Worm (Caenorhabditis elegans) whole organism, young adult: ENCODE measurements around the gene sdhb-1.

ENCODE experiments used
- C17E4.6 ChIP-seq: fragments of 200-800 bp; sonication (Bioruptor generic); IDR thresholded peaks from 2 replicates; pipeline ENCODE4 v1.3.6; 2022; ENCODE audit warnings: missing genetic modification reagents, missing genetic modification characterization, missing compliant biosample characterization
- K11D2.4 ChIP-seq: fragments of 200-800 bp; sonication (Bioruptor generic); IDR thresholded peaks from 2 replicates; pipeline ENCODE4 v1.3.6; 2022; ENCODE audit warnings: missing genetic modification reagents, missing genetic modification characterization, missing compliant biosample characterization
- T26A5.8 ChIP-seq: sonication (generic microtip); optimal IDR thresholded peaks from 2 replicates; lab custom pipeline; 2016; ENCODE audit warnings: missing genetic modification characterization, missing compliant biosample characterization
- Y67H2A.10 ChIP-seq: fragments of 200-800 bp; sonication (Bioruptor generic); conservative IDR thresholded peaks from 2 replicates; pipeline ENCODE4 v1.3.6; 2022; ENCODE audit warnings: missing genetic modification reagents, missing genetic modification characterization, missing compliant biosample characterization
- Y95B8A.8 ChIP-seq: fragments of 200-800 bp; sonication (Bioruptor generic); IDR thresholded peaks from 2 replicates; pipeline ENCODE4 v1.3.6; 2022; ENCODE audit warnings: missing genetic modification reagents, missing genetic modification characterization, missing compliant biosample characterization
- ama-1 ChIP-seq, 3 experiments: fragments of 150-350 bp in 1 of 3; sonication (generic microtip) in 2 of 3; optimal IDR thresholded peaks; 2 replicates each; lab custom pipeline; 2014 to 2018; ENCODE audit warnings: missing biosample characterization in 2 of 3, missing genetic modification characterization in 2 of 3, missing genetic modification reagents in 2 of 3
- aptf-3 ChIP-seq: fragments of 200-800 bp; sonication (Bioruptor generic); IDR thresholded peaks from 2 replicates; pipeline ENCODE4 v1.3.6; 2022; ENCODE audit warnings: missing genetic modification characterization, missing compliant biosample characterization
- attf-3 ChIP-seq: fragments of 200-800 bp; sonication (Bioruptor generic); conservative IDR thresholded peaks from 2 replicates; pipeline ENCODE4 v1.3.6; 2022; ENCODE audit warnings: missing genetic modification reagents, missing genetic modification characterization, missing compliant biosample characterization
- cebp-1 ChIP-seq, 2 experiments: fragments of 200-800 bp in 1 of 2; sonication (Bioruptor generic) in 1 of 2; sonication (generic microtip) in 1 of 2; IDR thresholded peaks in 1 of 2; optimal IDR thresholded peaks in 1 of 2; 2 replicates each; pipeline versions ENCODE4 v1.3.6 to Lab custom; 2017 to 2022; ENCODE audit warnings: missing compliant biosample characterization in 2 of 2, missing genetic modification characterization in 2 of 2, mild to moderate bottlenecking in 1 of 2, missing genetic modification reagents in 1 of 2, moderate library complexity in 1 of 2
- ceh-100 ChIP-seq: fragments of 200-800 bp; sonication (Bioruptor generic); IDR thresholded peaks from 2 replicates; pipeline ENCODE4 v1.3.6; 2022; ENCODE audit warnings: missing genetic modification reagents, missing genetic modification characterization, missing compliant biosample characterization
- die-1 ChIP-seq: sonication (generic microtip); optimal IDR thresholded peaks from 2 replicates; lab custom pipeline; 2016; ENCODE audit warnings: missing genotype, mild to moderate bottlenecking, missing genetic modification characterization, missing compliant biosample characterization
- dpff-1 ChIP-seq: sonication (generic microtip); optimal IDR thresholded peaks from 2 replicates; lab custom pipeline; 2017; ENCODE audit warnings: mild to moderate bottlenecking, missing genetic modification characterization, missing compliant biosample characterization
- egl-44 ChIP-seq: fragments of 200-800 bp; sonication (Bioruptor generic); IDR thresholded peaks from 2 replicates; pipeline ENCODE4 v1.3.6; 2022; ENCODE audit warnings: missing genetic modification reagents, missing genetic modification characterization, missing compliant biosample characterization
- ekl-4 ChIP-seq: fragments of 200-800 bp; sonication (Bioruptor generic); IDR thresholded peaks from 2 replicates; pipeline ENCODE4 v1.3.6; 2022; ENCODE audit warnings: missing genetic modification reagents, missing genetic modification characterization, missing compliant biosample characterization
- gei-17 ChIP-seq: fragments of 200-800 bp; sonication (Bioruptor generic); optimal IDR thresholded peaks from 2 replicates; lab custom pipeline; 2018; ENCODE audit warnings: mild to moderate bottlenecking, missing genetic modification characterization, missing compliant biosample characterization
- hlh-12 ChIP-seq: sonication (generic microtip); optimal IDR thresholded peaks from 2 replicates; lab custom pipeline; 2016; ENCODE audit warnings: missing genetic modification characterization, missing compliant biosample characterization
- hlh-26 ChIP-seq: fragments of 200-800 bp; sonication (Bioruptor generic); conservative IDR thresholded peaks from 2 replicates; pipeline ENCODE4 v1.3.6; 2022; ENCODE audit warnings: missing genetic modification reagents, missing genetic modification characterization, missing compliant biosample characterization
- hmg-1.2 ChIP-seq: fragments of 200-800 bp; sonication (Bioruptor generic); IDR thresholded peaks from 2 replicates; pipeline ENCODE4 v1.3.6; 2022; ENCODE audit warnings: missing genetic modification reagents, missing genetic modification characterization, missing compliant biosample characterization
- hrde-1 ChIP-seq: sonication (generic microtip); optimal IDR thresholded peaks from 2 replicates; lab custom pipeline; 2016; ENCODE audit warnings: missing genetic modification characterization, mild to moderate bottlenecking, missing compliant biosample characterization, moderate library complexity, missing genotype, missing genetic modification reagents, borderline replicate concordance
- hsf-1 ChIP-seq: fragments of 200-800 bp; sonication (Bioruptor generic); IDR thresholded peaks from 2 replicates; pipeline ENCODE4 v1.3.6; 2022; ENCODE audit warnings: missing genetic modification reagents, missing genetic modification characterization, missing compliant biosample characterization
- let-526 ChIP-seq: fragments of 200-800 bp; sonication (Bioruptor generic); IDR thresholded peaks from 2 replicates; pipeline ENCODE4 v1.3.6; 2022; ENCODE audit warnings: missing genetic modification reagents, missing genetic modification characterization, missing compliant biosample characterization
- lir-1 ChIP-seq: fragments of 200-800 bp; sonication (Bioruptor generic); conservative IDR thresholded peaks from 2 replicates; pipeline ENCODE4 v1.3.6; 2022; ENCODE audit warnings: missing genetic modification reagents, missing genetic modification characterization, missing compliant biosample characterization
- lsy-27 ChIP-seq: sonication (generic microtip); optimal IDR thresholded peaks from 2 replicates; lab custom pipeline; 2017; ENCODE audit warnings: missing genetic modification characterization, mild to moderate bottlenecking, missing compliant biosample characterization, antibody characterized with exemption, missing genotype, borderline replicate concordance; ENCODE audit not compliant: insufficient read depth
- mxl-1 ChIP-seq: sonication (generic microtip); optimal IDR thresholded peaks from 2 replicates; lab custom pipeline; 2016; ENCODE audit warnings: missing genetic modification characterization, missing compliant biosample characterization
- nhr-80 ChIP-seq: sonication (generic microtip); optimal IDR thresholded peaks from 2 replicates; lab custom pipeline; 2016; ENCODE audit warnings: missing genetic modification characterization, missing compliant biosample characterization
- repo-1 ChIP-seq: sonication (generic microtip); optimal IDR thresholded peaks from 2 replicates; lab custom pipeline; 2017; ENCODE audit warnings: mild to moderate bottlenecking, missing genetic modification characterization, missing compliant biosample characterization
- snpc-1.1 ChIP-seq: sonication (generic microtip); optimal IDR thresholded peaks from 2 replicates; lab custom pipeline; 2017; ENCODE audit warnings: missing genetic modification characterization, mild to moderate bottlenecking, missing compliant biosample characterization, antibody characterized with exemption, moderate library complexity, missing genotype, missing genetic modification reagents; ENCODE audit not compliant: insufficient read depth
- snpc-1.3 ChIP-seq: sonication (generic microtip); optimal IDR thresholded peaks from 2 replicates; lab custom pipeline; 2017; ENCODE audit warnings: missing genetic modification characterization, mild to moderate bottlenecking, missing compliant biosample characterization, antibody characterized with exemption, moderate library complexity, missing genotype, missing genetic modification reagents; ENCODE audit not compliant: insufficient read depth
- snpc-3.4 ChIP-seq: sonication (generic microtip); optimal IDR thresholded peaks from 2 replicates; lab custom pipeline; 2017; ENCODE audit warnings: missing genetic modification characterization, mild to moderate bottlenecking, missing compliant biosample characterization, antibody characterized with exemption, moderate library complexity, missing genotype, missing genetic modification reagents
- snpc-4 ChIP-seq, 5 experiments: fragments of 150-350 bp in 1 of 5; sonication (generic microtip) in 4 of 5; optimal IDR thresholded peaks; 2 replicates each; lab custom pipeline; 2014 to 2018; ENCODE audit warnings: missing genetic modification characterization in 5 of 5, missing biosample characterization in 3 of 5, antibody characterized with exemption in 2 of 5, mild to moderate bottlenecking in 2 of 5, missing compliant biosample characterization in 2 of 5, missing genotype in 2 of 5, moderate library complexity in 2 of 5, missing genetic modification reagents in 1 of 5
- tbx-9 ChIP-seq: sonication (generic microtip); optimal IDR thresholded peaks from 2 replicates; lab custom pipeline; 2016; ENCODE audit warnings: borderline replicate concordance, missing genetic modification characterization, inconsistent platforms, missing compliant biosample characterization
- ztf-25 ChIP-seq: fragments of 200-800 bp; sonication (Bioruptor generic); IDR thresholded peaks from 2 replicates; pipeline ENCODE4 v1.3.6; 2022; ENCODE audit warnings: missing genetic modification reagents, missing genetic modification characterization, missing compliant biosample characterization
- ztf-28 ChIP-seq: fragments of 200-800 bp; sonication (Bioruptor generic); IDR thresholded peaks from 2 replicates; pipeline ENCODE4 v1.3.6; 2022; ENCODE audit warnings: missing genetic modification reagents, missing genetic modification characterization, missing compliant biosample characterization

sdhb-1 gene

ce11 chrII:9306835-9307234 is 45.7 kb downstream of the sdhb-1 start:
- no peak for TF ChIP-seq snpc-1.3 (tag; lab: Kevin White, UChicago)
- TF ChIP-seq lir-1 (GFP tag; lab: Robert Waterston, UW): no peak
- no peak for TF ChIP-seq hlh-12
- TF ChIP-seq Y67H2A.10 (GFP tag; lab: Robert Waterston, UW): no peak

- no peak for TF ChIP-seq ekl-4 (GFP tag; lab: Robert Waterston, UW)
- TF ChIP-seq die-1 (tag; lab: Kevin White, UChicago): no peak
- no peak for TF ChIP-seq aptf-3 (GFP tag; lab: Robert Waterston, UW)
- TF ChIP-seq snpc-4 (GFP tag; optimal IDR thresholded peaks at IDR 0.05; lab: Kevin White, UChicago): no peak
- TF ChIP-seq snpc-4 (tag; optimal IDR thresholded peaks at IDR 0.05; lab: Kevin White, UChicago): no peak
- no peak for TF ChIP-seq ceh-100 (GFP tag; lab: Robert Waterston, UW)
- no peak for TF ChIP-seq T26A5.8 (tag; lab: Kevin White, UChicago)
- TF ChIP-seq mxl-1 (tag; lab: Kevin White, UChicago): no peak
- TF ChIP-seq let-526 (GFP tag; lab: Robert Waterston, UW): no peak
- TF ChIP-seq snpc-3.4: no peak
- no peak for TF ChIP-seq hrde-1 (tag; lab: Kevin White, UChicago)
- TF ChIP-seq egl-44 (GFP tag; lab: Robert Waterston, UW): no peak
- TF ChIP-seq C17E4.6 (GFP tag; lab: Robert Waterston, UW): no peak
- no peak for TF ChIP-seq repo-1 (tag; lab: Kevin White, UChicago)
- no peak for TF ChIP-seq tbx-9 (tag; lab: Kevin White, UChicago)
- no peak for TF ChIP-seq hsf-1 (GFP tag; lab: Robert Waterston, UW)
These were observed 47.0 kb downstream of the sdhb-1 start for ce11 chrII:9305575-9305974.

DNA sequence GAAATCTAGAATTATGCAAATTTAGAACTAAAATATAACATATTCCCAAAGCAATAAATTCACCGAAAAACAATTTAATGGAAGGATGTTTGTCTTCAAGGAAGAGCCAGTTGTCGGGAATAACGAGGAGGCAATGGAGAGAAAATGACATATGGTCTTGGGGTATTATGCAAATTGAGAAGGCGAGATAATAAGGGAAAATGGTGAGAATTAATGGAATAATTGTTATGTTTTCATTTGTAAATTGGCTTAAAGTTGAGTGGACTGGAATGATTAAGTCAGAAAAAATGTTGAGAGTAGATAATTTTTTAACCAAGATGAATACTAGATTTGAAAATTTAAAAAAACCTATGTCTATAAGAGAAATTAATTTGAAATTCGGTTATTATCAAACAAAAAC is 47.7 kb downstream of the sdhb-1 start:
- TF ChIP-seq attf-3 (GFP tag; lab: Robert Waterston, UW): no peak
- TF ChIP-seq Y95B8A.8: no peak
- no peak for TF ChIP-seq Y67H2A.10 (GFP tag; lab: Robert Waterston, UW)
- TF ChIP-seq gei-17 (GFP tag; lab: Kevin White, UChicago): no peak
- no peak for TF ChIP-seq dpff-1
- TF ChIP-seq nhr-80 (tag; lab: Kevin White, UChicago): no peak
- TF ChIP-seq ama-1 (optimal IDR thresholded peaks at IDR 0.05; lab: Kevin White, UChicago): no peak
- TF ChIP-seq ama-1 (GFP tag; optimal IDR thresholded peaks at IDR 0.05; lab: Kevin White, UChicago): no peak
- no peak for TF ChIP-seq hmg-1.2
- no peak for TF ChIP-seq K11D2.4 (GFP tag; lab: Robert Waterston, UW)
- TF ChIP-seq hlh-26: no peak
- TF ChIP-seq repo-1 (tag; lab: Kevin White, UChicago): no peak
- no peak for TF ChIP-seq snpc-1.1 (tag; lab: Kevin White, UChicago)
- TF ChIP-seq ztf-28: no peak
- no peak for TF ChIP-seq lsy-27 (tag; lab: Kevin White, UChicago)
- no peak for TF ChIP-seq ztf-25 (GFP tag; lab: Robert Waterston, UW)

DNA sequence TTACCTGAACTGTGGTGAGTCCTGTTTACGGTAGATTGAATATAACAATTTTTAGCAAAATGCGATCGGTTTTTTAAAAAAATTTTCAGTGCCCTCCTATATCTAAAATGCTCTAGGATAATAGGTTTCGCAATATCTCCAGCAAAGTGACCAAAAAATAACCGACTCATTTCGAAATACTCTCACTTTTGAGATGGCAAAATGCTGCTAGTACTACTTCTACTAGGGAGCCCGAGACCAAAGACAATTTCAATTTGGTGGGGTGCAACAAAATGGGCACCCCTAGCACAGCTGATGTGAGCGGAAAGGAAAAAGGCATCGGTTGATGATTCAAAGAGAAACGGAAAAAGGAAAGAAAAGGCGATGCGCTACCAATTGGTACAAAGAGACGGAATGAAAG is 49.0 kb downstream of the sdhb-1 start:
- TF ChIP-seq cebp-1 (GFP tag; IDR thresholded peaks at IDR 0.05; lab: Robert Waterston, UW) (no peak), cebp-1 (tag; optimal IDR thresholded peaks at IDR 0.05; lab: Kevin White, UChicago) (peak; percentile 77), snpc-3.4 (no peak)
